Fruit fly (Drosophila melanogaster): ENCODE results near the gene CG13658.
A peak's percentile ranks its signal among the peaks of the same experiment; 100 is the strongest.

Gene CG13658

DNA sequence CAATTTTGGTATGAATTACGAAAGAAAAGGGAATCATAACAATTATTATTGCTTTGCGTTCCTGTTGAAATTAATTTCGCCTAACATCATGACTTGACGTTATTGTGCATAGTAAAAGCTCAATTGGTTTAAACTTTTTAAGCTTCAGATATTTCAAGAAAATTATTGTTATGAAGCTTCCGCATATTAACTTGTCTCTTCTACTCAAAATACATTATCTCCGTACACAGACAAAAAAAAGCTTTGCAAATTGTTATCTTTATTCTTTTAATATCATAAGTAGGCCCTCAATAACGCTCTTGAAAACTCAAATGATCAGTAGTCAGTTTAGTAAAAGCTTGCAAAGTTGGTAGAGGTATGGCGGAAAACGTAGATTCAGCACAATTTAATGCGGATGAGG lies at the start of gene CG13658:
CG13658 (plus strand) TSS at position 347 of the 400 bp plus-strand sequence.
- TF ChIP-seq CG10348 (GFP tag; IDR thresholded peaks at IDR 0.05) (no peak), Pif1B (GFP tag; optimal IDR thresholded peaks at IDR 0.05) (no peak), CG9948 (tag; optimal IDR thresholded peaks at IDR 0.05) (no peak)

DNA sequence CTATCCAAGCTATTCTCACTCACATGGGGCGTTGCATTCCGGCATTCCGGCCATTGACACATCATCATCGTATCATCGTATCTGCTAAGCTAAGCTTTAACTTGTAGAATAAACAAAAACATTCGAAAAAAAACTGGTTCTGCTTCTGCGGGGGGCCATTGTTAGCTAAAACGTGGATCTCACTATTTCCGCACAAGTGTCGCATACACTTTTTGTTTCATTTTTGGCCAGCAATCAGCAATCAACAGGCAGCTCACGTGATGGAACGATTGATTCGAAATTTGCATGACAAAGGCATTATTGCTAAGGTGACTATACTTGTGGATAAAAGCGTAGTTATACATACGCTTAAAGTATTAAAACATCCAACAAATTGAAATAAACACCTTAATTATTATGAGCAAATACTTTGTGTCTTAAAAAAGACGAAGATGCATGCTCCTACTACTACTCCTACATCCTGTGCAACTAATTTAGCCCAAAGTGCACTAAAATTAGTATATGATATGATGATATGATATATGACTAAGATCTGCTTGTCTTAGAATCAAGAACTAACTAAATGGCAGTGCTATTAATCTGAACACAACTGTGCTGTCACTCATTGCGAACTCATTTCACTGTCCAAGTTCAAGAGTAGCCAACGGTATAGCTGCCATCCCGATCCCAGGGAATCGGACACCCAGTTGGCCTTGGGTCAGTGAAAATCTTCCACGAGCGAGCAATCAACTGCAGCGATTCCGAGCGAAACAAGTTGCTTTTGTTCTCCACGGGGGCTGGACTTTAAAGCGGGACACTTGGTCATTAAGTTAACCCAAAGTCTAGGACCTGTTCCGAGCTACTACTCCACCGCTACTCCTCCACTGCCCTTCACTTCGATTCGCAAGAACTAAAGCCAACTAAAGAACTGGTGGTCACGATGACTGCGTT lies 48.2 kb upstream of the CG13658 start:
- TF ChIP-seq CG15710 (tag; optimal IDR thresholded peaks at IDR 0.05) (peak; percentile 22), Pif1A (GFP tag; optimal IDR thresholded peaks at IDR 0.05) (no peak), CG34367 (tag; optimal IDR thresholded peaks at IDR 0.05) (peak; percentile 11), EcR (GFP tag; optimal IDR thresholded peaks at IDR 0.05) (peak; percentile 94), CG9948 (tag; optimal IDR thresholded peaks at IDR 0.05) (peak; percentile 33), Snoo (tag; optimal IDR thresholded peaks at IDR 0.05) (no peak), CG8159 (tag; optimal IDR thresholded peaks at IDR 0.05) (peak; percentile 60), CG17806 (tag; optimal IDR thresholded peaks at IDR 0.05) (peak; percentile 3)

- TF ChIP-seq CG32121 (GFP tag; IDR thresholded peaks at IDR 0.05) = no peak
- TF ChIP-seq fd96Ca (GFP tag; IDR thresholded peaks at IDR 0.05) = no peak
- TF ChIP-seq Ets98B (GFP tag; IDR thresholded peaks at IDR 0.05) = no peak
- TF ChIP-seq CG17806 (tag; optimal IDR thresholded peaks at IDR 0.05) = no peak
- TF ChIP-seq CG8301 (tag; optimal IDR thresholded peaks at IDR 0.05) = no peak
- no peak for TF ChIP-seq CG9948 (tag; optimal IDR thresholded peaks at IDR 0.05)
- TF ChIP-seq gl (tag; optimal IDR thresholded peaks at IDR 0.05) = no peak
- no peak for TF ChIP-seq Pif1A (GFP tag; optimal IDR thresholded peaks at IDR 0.05)
- no peak for TF ChIP-seq rn (GFP tag; IDR thresholded peaks at IDR 0.05)
- no peak for TF ChIP-seq Pif1B (GFP tag; optimal IDR thresholded peaks at IDR 0.05)
- no peak for TF ChIP-seq Snoo (tag; optimal IDR thresholded peaks at IDR 0.05)
- no peak for TF ChIP-seq CG13204 (GFP tag; optimal IDR thresholded peaks at IDR 0.05)
- TF ChIP-seq EcR (GFP tag; optimal IDR thresholded peaks at IDR 0.05) = no peak
- no peak for TF ChIP-seq CG4496 (GFP tag; IDR thresholded peaks at IDR 0.05)
- TF ChIP-seq CG34367 (tag; optimal IDR thresholded peaks at IDR 0.05) = no peak
- no peak for TF ChIP-seq CG10348 (GFP tag; IDR thresholded peaks at IDR 0.05)
- no peak for TF ChIP-seq CG8159 (tag; optimal IDR thresholded peaks at IDR 0.05)
- no peak for TF ChIP-seq D1 (tag; optimal IDR thresholded peaks at IDR 0.05)
- TF ChIP-seq CG12605 (GFP tag; IDR thresholded peaks at IDR 0.05) = no peak
Observed at dm6 chr3R:25239880-25240279, 47.4 kb upstream of the CG13658 start, which contains the start of gene to. Gene to (plus strand): TSS chr3R:25240180.

dm6 chr3R:25241507-25242070 lies 45.7 kb upstream of the CG13658 start, which contains the start of gene CG11854:
Gene CG11854 (plus strand): TSS chr3R:25242020.
- TF ChIP-seq EcR (GFP tag; optimal IDR thresholded peaks at IDR 0.05) (peak; percentile 67), CG14655 (GFP tag; optimal IDR thresholded peaks at IDR 0.05) (no peak), CG12605 (GFP tag; IDR thresholded peaks at IDR 0.05) (no peak)

dm6 chr3R:25245052-25245813 lies 42.0 kb upstream of the CG13658 start, which contains the start of gene bam:
Gene bam (minus strand): TSS chr3R:25245109.
- TF ChIP-seq EcR (GFP tag; optimal IDR thresholded peaks at IDR 0.05) (peak; percentile 81), CG9948 (tag; optimal IDR thresholded peaks at IDR 0.05) (no peak)

DNA sequence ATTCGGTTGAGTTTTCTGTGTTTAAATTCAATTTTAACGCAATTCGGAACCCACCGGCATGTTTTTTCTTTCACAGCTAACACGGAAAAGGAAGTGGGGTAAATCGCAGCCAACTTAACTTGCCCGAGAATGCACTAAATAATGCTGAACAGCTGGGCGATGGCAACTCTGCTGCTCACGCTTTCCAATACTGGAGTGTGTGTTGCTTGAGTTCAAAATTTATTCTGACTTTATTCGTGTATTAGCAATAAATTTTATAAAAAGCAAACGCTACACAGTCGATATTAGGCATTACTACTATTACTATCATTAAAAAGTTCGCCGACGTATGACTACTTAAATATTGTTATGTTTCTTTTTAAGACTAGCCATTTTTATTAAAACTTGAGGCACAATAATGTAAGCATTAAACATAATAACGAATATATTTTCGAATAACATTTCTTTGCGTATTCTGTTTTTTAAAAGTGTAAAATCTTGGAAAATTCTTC lies 39.9 kb upstream of the CG13658 start, which contains the start of the genes RpS27 and Nup37:
RpS27 (minus strand) TSS at position 136 of the 491 bp plus-strand sequence.
Nup37 (plus strand) TSS at position 280 of the 491 bp plus-strand sequence.
- TF ChIP-seq CG10348 (GFP tag; IDR thresholded peaks at IDR 0.05) (peak; percentile 32; the same call in 1 of the 2 replicates), CG8301 (tag; optimal IDR thresholded peaks at IDR 0.05) (no peak), CG32121 (GFP tag; IDR thresholded peaks at IDR 0.05) (peak; percentile 67), Pif1B (GFP tag; optimal IDR thresholded peaks at IDR 0.05) (no peak), gl (tag; optimal IDR thresholded peaks at IDR 0.05) (peak; percentile 80), EcR (GFP tag; optimal IDR thresholded peaks at IDR 0.05) (no peak), Ets98B (GFP tag; IDR thresholded peaks at IDR 0.05) (peak; percentile 86), Pif1A (GFP tag; optimal IDR thresholded peaks at IDR 0.05) (peak; percentile 92), D1 (tag; optimal IDR thresholded peaks at IDR 0.05) (no peak), CG8159 (tag; optimal IDR thresholded peaks at IDR 0.05) (peak; percentile 81), CG12605 (GFP tag; IDR thresholded peaks at IDR 0.05) (peak; percentile 89), Snoo (tag; optimal IDR thresholded peaks at IDR 0.05) (peak; percentile 98), rn (GFP tag; IDR thresholded peaks at IDR 0.05) (peak; percentile 87), CG13204 (GFP tag; optimal IDR thresholded peaks at IDR 0.05) (no peak), CG17806 (tag; optimal IDR thresholded peaks at IDR 0.05) (peak; percentile 71), CG34367 (tag; optimal IDR thresholded peaks at IDR 0.05) (peak; percentile 91), CG4496 (GFP tag; IDR thresholded peaks at IDR 0.05) (peak; percentile 97), CG15710 (tag; optimal IDR thresholded peaks at IDR 0.05) (peak; percentile 90), fd96Ca (GFP tag; IDR thresholded peaks at IDR 0.05) (no peak; the same call in 1 of the 3 replicates), CG14655 (GFP tag; optimal IDR thresholded peaks at IDR 0.05) (no peak), CG9948 (tag; optimal IDR thresholded peaks at IDR 0.05) (peak; percentile 67)

Measured in whole organism, pupa.